Fruit fly (Drosophila melanogaster) whole organism, pupa: ENCODE results near the gene fws.

Source experiments
- CG10348 ChIP-seq: fragments of 200-800 bp; sonication (Bioruptor generic); IDR thresholded peaks from 2 replicates; pipeline ENCODE4 v1.3.6; 2022; ENCODE audit warnings: missing biosample characterization, missing genetic modification characterization
- CG14655 ChIP-seq: fragments of 200-800 bp; sonication (Bioruptor generic); optimal IDR thresholded peaks from 3 replicates; lab custom pipeline; 2017; ENCODE audit warnings: mild to moderate bottlenecking, missing biosample characterization, missing genetic modification reagents, missing genetic modification characterization
- CG15710 ChIP-seq: fragments of 200-800 bp; sonication (Bioruptor generic); optimal IDR thresholded peaks from 2 replicates; lab custom pipeline; 2018; ENCODE audit warnings: missing biosample characterization, mild to moderate bottlenecking, missing genetic modification characterization, moderate library complexity
- CG32121 ChIP-seq: fragments of 200-800 bp; sonication (Bioruptor generic); IDR thresholded peaks from 2 replicates; pipeline ENCODE4 v1.3.6; 2022; ENCODE audit warnings: missing biosample characterization, missing genetic modification characterization
- CG4496 ChIP-seq: fragments of 200-800 bp; sonication (Bioruptor generic); IDR thresholded peaks from 3 replicates; pipeline ENCODE4 v1.3.6; 2022; ENCODE audit warnings: missing biosample characterization, missing genetic modification characterization
- CG9948 ChIP-seq: fragments of 200-800 bp; sonication (Bioruptor generic); optimal IDR thresholded peaks from 2 replicates; lab custom pipeline; 2018; ENCODE audit warnings: missing biosample characterization, mild to moderate bottlenecking, missing genetic modification characterization, moderate library complexity
- D1 ChIP-seq: fragments of 200-800 bp; sonication (Bioruptor generic); optimal IDR thresholded peaks from 2 replicates; lab custom pipeline; 2018; ENCODE audit warnings: missing biosample characterization, mild to moderate bottlenecking, missing genetic modification characterization, moderate library complexity
- EcR ChIP-seq: fragments of 200-800 bp; sonication (Bioruptor generic); optimal IDR thresholded peaks from 3 replicates; lab custom pipeline; 2019; ENCODE audit warnings: missing biosample characterization, missing genetic modification characterization, mild to moderate bottlenecking, moderate library complexity, missing genetic modification reagents
- fd96Ca ChIP-seq: fragments of 200-800 bp; sonication (Bioruptor generic); IDR thresholded peaks from 3 replicates; pipeline ENCODE4 v1.3.6; 2022; ENCODE audit warnings: missing biosample characterization, missing genetic modification characterization

dm6 chr2L:17498721-17499120, 17.9 kb upstream of the fws start, which contains the start of gene CG15142:
- TF ChIP-seq CG10348 (GFP tag; lab: Robert Waterston, UW) (no peak), CG14655 (GFP tag; lab: Kevin White, UChicago) (no peak), EcR (GFP tag; lab: Kevin White, UChicago) (no peak), fd96Ca (no peak), CG15710 (tag; lab: Kevin White, UChicago) (no peak), CG32121 (GFP tag; lab: Robert Waterston, UW) (no peak), D1 (no peak), CG4496 (GFP tag; lab: Robert Waterston, UW) (no peak), CG9948 (tag; lab: Kevin White, UChicago) (no peak)
